In the genomic region with DNA sequence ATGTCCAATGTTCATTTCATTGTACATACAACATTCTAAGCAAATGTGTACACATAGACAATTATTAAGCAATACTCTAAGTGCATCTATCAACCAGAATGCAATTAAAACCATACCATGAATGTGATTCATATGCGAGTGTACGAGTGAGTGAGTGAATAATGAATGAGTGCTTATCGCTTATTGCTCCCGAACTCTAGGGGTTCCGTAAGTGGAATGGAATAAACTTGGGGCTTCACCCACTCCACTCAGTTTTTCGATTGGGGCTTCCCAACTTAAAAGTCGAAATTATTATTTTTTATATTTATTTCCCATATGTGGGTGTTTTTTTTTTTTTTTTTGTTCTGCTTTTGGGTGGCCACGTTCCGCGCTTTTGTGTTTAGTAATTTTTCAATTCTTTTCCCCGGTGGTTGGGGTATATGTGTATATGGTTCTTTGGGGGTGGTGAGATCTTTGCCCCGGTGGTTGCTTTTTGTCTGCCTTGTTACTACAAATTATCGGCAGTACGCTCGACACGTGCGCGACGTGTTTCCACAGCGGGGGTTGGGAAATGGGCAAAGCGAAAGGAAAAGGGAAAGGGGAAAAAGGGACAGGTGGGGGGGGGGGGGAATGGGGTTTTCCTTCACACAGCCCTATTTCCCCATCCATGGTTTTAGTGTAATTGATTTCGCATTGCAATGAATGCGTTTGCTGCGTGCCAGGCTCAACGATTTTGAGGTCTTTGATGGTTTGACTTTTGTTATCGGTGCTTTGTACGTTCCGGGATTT, we compare ENCODE assay signal across 4 fruit fly cellular contexts.
TF ChIP-seq lines count a peak whose summit lies in the region.

No protein-coding gene starts in this region.

- no peak for TF ChIP-seq CTCF in whole organism, embryonic (GFP tag; optimal IDR thresholded peaks at IDR 0.05; lab: Kevin White, UChicago)

TF ChIP-seq in whole organism, adult, 20 proteins besides CTCF, POLR2A, EP300 and RAD21:
- TF ChIP-seq kay (GFP tag; lab: Kevin White, UChicago; ENCODE audit: borderline replicate concordance): peak; percentile 20
- no peak for TF ChIP-seq CG1620 (GFP tag; optimal IDR thresholded peaks at IDR 0.05; lab: Kevin White, UChicago)

TF ChIP-seq in whole organism, embryonic, 481 proteins besides CTCF, POLR2A, EP300 and RAD21 (continues in another document):
- TF ChIP-seq Atf-2 (GFP tag; optimal IDR thresholded peaks at IDR 0.05; lab: Kevin White, UChicago): no peak
- no peak for TF ChIP-seq Stat92E (GFP tag; optimal IDR thresholded peaks at IDR 0.05; lab: Kevin White, UChicago)
- TF ChIP-seq abd-A (tag; optimal IDR thresholded peaks at IDR 0.05; lab: Kevin White, UChicago): peak; percentile 10
- peak; percentile 42; the same call in 1 of the 3 replicates for TF ChIP-seq z (GFP tag; IDR thresholded peaks at IDR 0.05; lab: Robert Waterston, UW)
- TF ChIP-seq Lim3 (GFP tag; IDR thresholded peaks at IDR 0.05; lab: Robert Waterston, UW): no peak
- peak; percentile 31 for TF ChIP-seq sqz (GFP tag; optimal IDR thresholded peaks at IDR 0.05; lab: Kevin White, UChicago)
- TF ChIP-seq mirr (GFP tag; optimal IDR thresholded peaks at IDR 0.05; lab: Kevin White, UChicago): peak; percentile 5
- TF ChIP-seq zen (tag; optimal IDR thresholded peaks at IDR 0.05; lab: Kevin White, UChicago): no peak
- TF ChIP-seq CG9215 (GFP tag; IDR thresholded peaks at IDR 0.05; lab: Robert Waterston, UW): no peak
- no peak for TF ChIP-seq CG10431 (GFP tag; optimal IDR thresholded peaks at IDR 0.05; lab: Kevin White, UChicago)
- no peak for TF ChIP-seq CG1602 (GFP tag; optimal IDR thresholded peaks at IDR 0.05; lab: Kevin White, UChicago)
- no peak for TF ChIP-seq CG43689 (GFP tag; IDR thresholded peaks at IDR 0.05; lab: Robert Waterston, UW)
- TF ChIP-seq Hey (tag; optimal IDR thresholded peaks at IDR 0.05; lab: Kevin White, UChicago): peak; percentile 99
- peak; percentile 48 for TF ChIP-seq cwo (GFP tag; optimal IDR thresholded peaks at IDR 0.05; lab: Kevin White, UChicago)
- TF ChIP-seq twi (tag; optimal IDR thresholded peaks at IDR 0.05; lab: Kevin White, UChicago): no peak
- peak; percentile 46 for TF ChIP-seq nerfin-1 (tag; optimal IDR thresholded peaks at IDR 0.05; lab: Kevin White, UChicago)
- TF ChIP-seq sug (tag; optimal IDR thresholded peaks at IDR 0.05; lab: Kevin White, UChicago): peak; percentile 5
- no peak for TF ChIP-seq cad (GFP tag; optimal IDR thresholded peaks at IDR 0.05; lab: Kevin White, UChicago)
- no peak for TF ChIP-seq CG10209 (GFP tag; optimal IDR thresholded peaks at IDR 0.05; lab: Kevin White, UChicago)
- TF ChIP-seq crp (GFP tag; optimal IDR thresholded peaks at IDR 0.05; lab: Kevin White, UChicago): no peak
- TF ChIP-seq crol (GFP tag; IDR thresholded peaks at IDR 0.05; lab: Robert Waterston, UW): peak; percentile 84
- TF ChIP-seq ttk (GFP tag; IDR thresholded peaks at IDR 0.05; lab: Robert Waterston, UW): no peak
- TF ChIP-seq Hr51 (GFP tag; optimal IDR thresholded peaks at IDR 0.05; lab: Kevin White, UChicago): peak in 1 of 2 experiments; percentile 36
- no peak for TF ChIP-seq Ada2b (GFP tag; IDR thresholded peaks at IDR 0.05; lab: Robert Waterston, UW)
- TF ChIP-seq zen2 (GFP tag; IDR thresholded peaks at IDR 0.05; lab: Robert Waterston, UW; ENCODE audit: partially characterized antibody): no peak
- TF ChIP-seq zfh1 (GFP tag; IDR thresholded peaks at IDR 0.05; lab: Robert Waterston, UW): no peak
- TF ChIP-seq yki (optimal IDR thresholded peaks at IDR 0.05; lab: Kevin White, UChicago): no peak

TF ChIP-seq in whole organism, prepupa, 60 proteins besides CTCF, POLR2A, EP300 and RAD21:
- TF ChIP-seq CG6276 (GFP tag; optimal IDR thresholded peaks at IDR 0.05; lab: Kevin White, UChicago): no peak
- TF ChIP-seq svp (GFP tag; lab: Kevin White, UChicago): peak; percentile 58

TF ChIP-seq in whole organism, wandering third instar larva, 38 proteins besides CTCF, POLR2A, EP300 and RAD21:
- no peak for TF ChIP-seq Hr78 (GFP tag; optimal IDR thresholded peaks at IDR 0.05; lab: Kevin White, UChicago)
- no peak for TF ChIP-seq dsf (GFP tag; optimal IDR thresholded peaks at IDR 0.05; lab: Kevin White, UChicago; ENCODE audit: borderline replicate concordance)
- no peak for TF ChIP-seq Sp1 (GFP tag; optimal IDR thresholded peaks at IDR 0.05; lab: Kevin White, UChicago)
- TF ChIP-seq Rel (GFP tag; optimal IDR thresholded peaks at IDR 0.05; lab: Kevin White, UChicago): no peak
- peak; percentile 96 for TF ChIP-seq Rel (tag; optimal IDR thresholded peaks at IDR 0.05; lab: Kevin White, UChicago)
